Fruit fly (Drosophila melanogaster) whole organism, wandering third instar larva: ENCODE measurements around the gene kraken.

Experiments used
- Abd-B ChIP-seq: fragments of >200 bp; optimal IDR thresholded peaks from 2 replicates; lab custom pipeline; 2017; ENCODE audit warnings: missing biosample characterization, missing genetic modification characterization
- CG32264 ChIP-seq: fragments of 200-800 bp; sonication (Bioruptor generic); optimal IDR thresholded peaks from 2 replicates; lab custom pipeline; 2016; ENCODE audit warnings: missing biosample characterization, missing genetic modification characterization
- CG9705 ChIP-seq: fragments of 200-800 bp; sonication (Bioruptor generic); optimal IDR thresholded peaks from 2 replicates; lab custom pipeline; 2018; ENCODE audit warnings: missing biosample characterization, mild to moderate bottlenecking, missing genetic modification characterization
- CrebA ChIP-seq: fragments of 200-800 bp; sonication (Bioruptor generic); optimal IDR thresholded peaks from 2 replicates; lab custom pipeline; 2016; ENCODE audit warnings: missing biosample characterization, mild to moderate bottlenecking, missing genetic modification characterization, borderline replicate concordance
- Dfd ChIP-seq: fragments of >200 bp; optimal IDR thresholded peaks from 2 replicates; lab custom pipeline; 2017; ENCODE audit warnings: missing biosample characterization, missing genetic modification characterization
- Dif ChIP-seq: fragments of 200-275, 200-300 bp; sonication (Bioruptor generic); optimal IDR thresholded peaks from 2 replicates; lab custom pipeline; 2018; ENCODE audit warnings: missing biosample characterization, missing genetic modification characterization; ENCODE audit not compliant: partially characterized antibody
- GATAd ChIP-seq: sonication (Bioruptor generic); optimal IDR thresholded peaks from 2 replicates; lab custom pipeline; 2016; ENCODE audit warnings: missing biosample characterization, missing genetic modification characterization
- HLH106 ChIP-seq: fragments of 200-800 bp; optimal IDR thresholded peaks from 3 replicates; lab custom pipeline; 2019; ENCODE audit warnings: missing biosample characterization, mild to moderate bottlenecking, missing genetic modification characterization, moderate library complexity
- Hnf4 ChIP-seq: fragments of 200-800 bp; sonication (Bioruptor generic); optimal IDR thresholded peaks from 2 replicates; lab custom pipeline; 2016; ENCODE audit warnings: missing biosample characterization, mild to moderate bottlenecking, missing genetic modification characterization
- Hr78 ChIP-seq: fragments of >200 bp; optimal IDR thresholded peaks from 2 replicates; lab custom pipeline; 2017; ENCODE audit warnings: missing biosample characterization, missing genetic modification characterization
- Hr83 ChIP-seq: fragments of 200-300 bp; sonication (Bioruptor generic); optimal IDR thresholded peaks from 2 replicates; lab custom pipeline; 2016; ENCODE audit warnings: missing biosample characterization, mild to moderate bottlenecking, missing genetic modification characterization, moderate library complexity; ENCODE audit not compliant: poor library complexity, severe bottlenecking
- Jra ChIP-seq: sonication (Bioruptor generic); optimal IDR thresholded peaks from 2 replicates; lab custom pipeline; 2016; ENCODE audit warnings: missing biosample characterization, missing genetic modification characterization
- Mio ChIP-seq: sonication (Bioruptor generic); optimal IDR thresholded peaks from 2 replicates; lab custom pipeline; 2016; ENCODE audit warnings: missing biosample characterization, missing genetic modification characterization
- Myc ChIP-seq: fragments of >200 bp; optimal IDR thresholded peaks from 2 replicates; lab custom pipeline; 2017
- N ChIP-seq: fragments of >200 bp; optimal IDR thresholded peaks from 2 replicates; lab custom pipeline; 2018; ENCODE audit warnings: missing biosample characterization, missing external identifiers, missing genetic modification characterization
- OdsH ChIP-seq: fragments of 200-800 bp; sonication (Bioruptor generic); optimal IDR thresholded peaks from 2 replicates; lab custom pipeline; 2016; ENCODE audit warnings: missing biosample characterization, mild to moderate bottlenecking, missing genetic modification characterization
- Rel ChIP-seq, 2 experiments: fragments of 200-800 bp; sonication (Bioruptor generic) in 1 of 2; optimal IDR thresholded peaks; 2 replicates in 1 of 2; 3 replicates in 1 of 2; lab custom pipeline; 2016 to 2019; ENCODE audit warnings: mild to moderate bottlenecking in 2 of 2, missing biosample characterization in 2 of 2, missing genetic modification characterization in 2 of 2, moderate library complexity in 1 of 2
- Sp1 ChIP-seq: fragments of 200-800 bp; sonication (Bioruptor generic); optimal IDR thresholded peaks from 3 replicates; lab custom pipeline; 2019; ENCODE audit warnings: missing biosample characterization, mild to moderate bottlenecking, missing genetic modification characterization, moderate library complexity
- Vsx2 ChIP-seq: fragments of 200-300, 225-300 bp; sonication (Bioruptor generic); optimal IDR thresholded peaks from 2 replicates; lab custom pipeline; 2018; ENCODE audit warnings: missing biosample characterization, missing genetic modification characterization; ENCODE audit not compliant: partially characterized antibody
- br ChIP-seq: fragments of 200-800 bp; sonication (Bioruptor generic); optimal IDR thresholded peaks from 2 replicates; lab custom pipeline; 2016; ENCODE audit warnings: missing biosample characterization, missing genetic modification characterization
- brk ChIP-seq: fragments of 200-800 bp; sonication (Bioruptor generic); optimal IDR thresholded peaks from 2 replicates; lab custom pipeline; 2016; ENCODE audit warnings: missing biosample characterization, mild to moderate bottlenecking, missing genetic modification characterization
- dl ChIP-seq, 2 experiments: fragments of 175-275, 200-275 bp in 1 of 2; fragments of 200-275 bp in 1 of 2; sonication (Bioruptor generic); optimal IDR thresholded peaks; lab custom pipeline; 2018; ENCODE audit warnings: mild to moderate bottlenecking in 2 of 2, missing biosample characterization in 2 of 2, missing genetic modification characterization in 2 of 2, moderate library complexity in 2 of 2; ENCODE audit not compliant: partially characterized antibody in 2 of 2, insufficient read depth in 1 of 2
- dmrt93B ChIP-seq: fragments of 200-800 bp; sonication (Bioruptor generic); optimal IDR thresholded peaks from 2 replicates; lab custom pipeline; 2018; ENCODE audit warnings: missing biosample characterization, mild to moderate bottlenecking, missing genetic modification characterization
- dsf ChIP-seq: sonication (Bioruptor generic); optimal IDR thresholded peaks from 2 replicates; lab custom pipeline; 2016; ENCODE audit warnings: missing biosample characterization, missing genetic modification characterization, borderline replicate concordance
- ey ChIP-seq: fragments of 200-800 bp; sonication (Bioruptor generic); optimal IDR thresholded peaks from 2 replicates; lab custom pipeline; 2016; ENCODE audit warnings: missing biosample characterization, missing genetic modification characterization
- foxo ChIP-seq, 2 experiments: fragments of 200-800 bp; sonication (Bioruptor generic); optimal IDR thresholded peaks; 2 replicates in 1 of 2; 3 replicates in 1 of 2; lab custom pipeline; 2016 to 2017; ENCODE audit warnings: missing biosample characterization in 2 of 2, missing genetic modification characterization in 2 of 2
- fru ChIP-seq: fragments of 200-800 bp; sonication (Bioruptor generic); optimal IDR thresholded peaks from 3 replicates; lab custom pipeline; 2016; ENCODE audit warnings: missing biosample characterization, mild to moderate bottlenecking, missing genetic modification characterization
- h ChIP-seq: fragments of 200-800 bp; sonication (Bioruptor generic); optimal IDR thresholded peaks from 3 replicates; lab custom pipeline; 2016; ENCODE audit warnings: missing biosample characterization, mild to moderate bottlenecking, missing genetic modification characterization
- jim ChIP-seq: fragments of 175-275, 200-325 bp; sonication (Bioruptor generic); optimal IDR thresholded peaks from 2 replicates; lab custom pipeline; 2016; ENCODE audit warnings: missing biosample characterization, mild to moderate bottlenecking, missing genetic modification characterization
- lola ChIP-seq: fragments of >200 bp; optimal IDR thresholded peaks from 2 replicates; lab custom pipeline; 2017; ENCODE audit warnings: missing biosample characterization, missing genetic modification characterization
- pan ChIP-seq: fragments of >200 bp; optimal IDR thresholded peaks from 2 replicates; lab custom pipeline; 2017
- psq ChIP-seq: fragments of 200-800 bp; sonication (Bioruptor generic); optimal IDR thresholded peaks from 3 replicates; lab custom pipeline; 2017; ENCODE audit warnings: missing biosample characterization, mild to moderate bottlenecking, missing genetic modification characterization, moderate library complexity
- rgr ChIP-seq: fragments of 200-800 bp; sonication (Bioruptor generic); optimal IDR thresholded peaks from 3 replicates; lab custom pipeline; 2016; ENCODE audit warnings: missing biosample characterization, mild to moderate bottlenecking, missing genetic modification characterization
- sage ChIP-seq: fragments of 200-800 bp; sonication (Bioruptor generic); optimal IDR thresholded peaks from 2 replicates; lab custom pipeline; 2016; ENCODE audit warnings: missing biosample characterization, mild to moderate bottlenecking, missing genetic modification characterization
- sv ChIP-seq: fragments of 200-800 bp; sonication (Bioruptor generic); optimal IDR thresholded peaks from 3 replicates; lab custom pipeline; 2016; ENCODE audit warnings: missing biosample characterization, missing genetic modification characterization
- tai ChIP-seq: sonication (Bioruptor generic); optimal IDR thresholded peaks from 2 replicates; lab custom pipeline; 2016; ENCODE audit warnings: missing biosample characterization, missing genetic modification characterization
- usp ChIP-seq: fragments of >200 bp; optimal IDR thresholded peaks from 2 replicates; lab custom pipeline; 2017; ENCODE audit warnings: missing biosample characterization, missing genetic modification characterization
- woc ChIP-seq: sonication (Bioruptor generic); optimal IDR thresholded peaks from 2 replicates; lab custom pipeline; 2016; ENCODE audit warnings: missing biosample characterization, mild to moderate bottlenecking, missing genetic modification characterization

The kraken gene

DNA sequence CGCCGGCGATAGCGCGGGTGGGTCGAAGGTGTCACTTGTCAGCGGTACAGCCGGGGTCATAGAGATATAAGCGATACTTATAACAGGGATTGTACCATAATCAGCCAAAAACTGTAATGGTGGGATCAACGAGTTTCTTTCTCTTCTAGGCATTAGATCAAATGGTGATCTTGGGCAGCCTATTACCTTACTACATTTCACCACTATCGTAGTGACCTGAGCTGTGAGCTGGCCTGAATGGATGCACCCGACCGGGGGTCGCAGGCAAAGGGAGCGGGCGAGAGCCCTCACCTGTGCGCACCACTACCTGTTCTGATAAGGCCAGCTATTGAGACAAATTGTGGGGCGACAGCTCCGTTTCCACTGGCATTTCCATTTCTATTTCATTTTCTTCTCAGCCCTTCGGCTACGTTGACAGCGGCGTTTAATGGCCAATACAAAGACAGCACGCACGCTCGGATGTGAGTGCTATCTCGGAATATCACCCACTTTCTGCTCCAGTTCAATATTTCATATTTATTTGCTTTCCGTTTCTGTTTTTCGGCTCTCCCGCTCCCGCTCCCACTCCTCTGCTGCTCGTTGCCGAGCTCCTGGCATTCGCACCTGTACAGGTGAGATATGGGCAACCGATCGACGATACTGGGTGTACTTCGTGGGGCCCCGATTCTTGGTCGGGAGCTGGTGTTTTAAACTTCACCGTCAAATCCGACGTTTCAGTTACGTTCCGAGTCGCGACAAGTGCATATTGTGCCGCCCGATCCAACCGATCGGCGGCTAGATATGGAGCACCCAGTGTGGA, 4.3 kb downstream of the kraken start:
- TF ChIP-seq Mio = no peak
- TF ChIP-seq Jra (GFP tag; lab: Kevin White, UChicago) = no peak
- TF ChIP-seq brk (GFP tag; lab: Kevin White, UChicago) = no peak
- TF ChIP-seq jim (GFP tag; lab: Kevin White, UChicago) = no peak
- TF ChIP-seq br = no peak
- peak; percentile 12 for TF ChIP-seq sage
- no peak for TF ChIP-seq CrebA (GFP tag; lab: Kevin White, UChicago)
- no peak for TF ChIP-seq dmrt93B (GFP tag; lab: Kevin White, UChicago)
- no peak for TF ChIP-seq Dfd (GFP tag; lab: Kevin White, UChicago)
- TF ChIP-seq dl (GFP tag; optimal IDR thresholded peaks at IDR 0.05; lab: Kevin White, UChicago; ENCODE audit: insufficient read depth in 1 of 2, partially characterized antibody in 2 of 2) = no peak
- TF ChIP-seq Hr78 (GFP tag; lab: Kevin White, UChicago) = no peak
- no peak for TF ChIP-seq GATAd (GFP tag; lab: Kevin White, UChicago)
- TF ChIP-seq ey (GFP tag; lab: Kevin White, UChicago) = peak; percentile 48
- TF ChIP-seq sv (GFP tag; lab: Kevin White, UChicago) = peak; percentile 22
- TF ChIP-seq Myc (lab: Kevin White, UChicago) = no peak
- no peak for TF ChIP-seq Vsx2 (GFP tag; lab: Kevin White, UChicago)
- no peak for TF ChIP-seq CG9705 (GFP tag; lab: Kevin White, UChicago)
- no peak for TF ChIP-seq Sp1
- TF ChIP-seq foxo (GFP tag; optimal IDR thresholded peaks at IDR 0.05; lab: Kevin White, UChicago) = peak in 1 of 2 experiments; percentile 52
- peak; percentile 25 for TF ChIP-seq psq (GFP tag; lab: Kevin White, UChicago)
- TF ChIP-seq usp (GFP tag; lab: Kevin White, UChicago) = no peak
- no peak for TF ChIP-seq tai (GFP tag; lab: Kevin White, UChicago)
- no peak for TF ChIP-seq lola (GFP tag; lab: Kevin White, UChicago)
- TF ChIP-seq Rel (GFP tag; optimal IDR thresholded peaks at IDR 0.05; lab: Kevin White, UChicago) = no peak
- TF ChIP-seq Rel (tag; optimal IDR thresholded peaks at IDR 0.05; lab: Kevin White, UChicago) = no peak
- TF ChIP-seq rgr (GFP tag; lab: Kevin White, UChicago) = peak; percentile 8
- TF ChIP-seq OdsH (GFP tag; lab: Kevin White, UChicago) = no peak
- TF ChIP-seq pan (lab: Kevin White, UChicago) = no peak
- no peak for TF ChIP-seq CG32264 (GFP tag; lab: Kevin White, UChicago)
- no peak for TF ChIP-seq N (GFP tag; lab: Kevin White, UChicago)
- TF ChIP-seq fru = peak; percentile 43
- TF ChIP-seq Abd-B (GFP tag; lab: Kevin White, UChicago) = no peak
- peak; percentile 0 for TF ChIP-seq h (GFP tag; lab: Kevin White, UChicago)
- no peak for TF ChIP-seq woc (GFP tag; lab: Kevin White, UChicago)
- no peak for TF ChIP-seq Hnf4 (GFP tag; lab: Kevin White, UChicago)
- no peak for TF ChIP-seq dsf (GFP tag; lab: Kevin White, UChicago)
- TF ChIP-seq Hr83 (GFP tag; lab: Kevin White, UChicago) = peak; percentile 65
- TF ChIP-seq Dif (GFP tag; lab: Kevin White, UChicago) = no peak
- no peak for TF ChIP-seq HLH106 (tag; lab: Kevin White, UChicago)

DNA sequence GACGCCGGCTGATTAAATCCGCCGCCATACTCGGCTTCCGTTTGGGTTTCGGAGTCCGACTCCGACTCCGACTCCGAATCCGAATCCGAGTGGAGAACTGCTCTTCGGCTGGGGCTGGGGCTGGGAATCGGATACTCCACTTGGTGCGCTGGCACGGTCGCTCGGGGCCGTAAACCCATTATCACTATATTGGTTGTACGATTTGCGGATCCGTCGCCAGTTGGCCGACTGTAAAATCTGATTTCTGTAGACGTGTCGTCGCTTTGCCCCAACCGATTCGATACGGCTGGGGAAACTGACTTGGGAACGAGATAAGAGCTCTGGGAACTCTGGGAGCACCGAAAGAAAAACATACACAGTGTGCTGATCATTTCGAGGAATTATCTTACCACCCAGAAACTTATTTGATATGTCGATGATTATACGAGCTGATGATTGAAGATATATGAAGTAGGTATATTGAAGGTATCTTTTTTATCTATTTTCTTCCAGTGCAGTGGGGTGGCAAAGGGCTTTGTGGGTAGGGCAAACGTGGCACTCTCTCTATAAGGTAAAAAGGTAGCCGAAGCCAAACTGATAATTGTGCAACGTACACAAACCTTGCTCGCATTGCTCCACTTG, 5.4 kb downstream of the kraken start:
- no peak for TF ChIP-seq tai (GFP tag; lab: Kevin White, UChicago)
- no peak for TF ChIP-seq sv (GFP tag; lab: Kevin White, UChicago)
- TF ChIP-seq brk (GFP tag; lab: Kevin White, UChicago) = no peak
- peak; percentile 72 for TF ChIP-seq fru
- peak; percentile 46 for TF ChIP-seq br
- no peak for TF ChIP-seq CG9705 (GFP tag; lab: Kevin White, UChicago)
- TF ChIP-seq psq (GFP tag; lab: Kevin White, UChicago) = peak; percentile 4
- peak; percentile 65 for TF ChIP-seq OdsH (GFP tag; lab: Kevin White, UChicago)
- no peak for TF ChIP-seq N (GFP tag; lab: Kevin White, UChicago)
- TF ChIP-seq dl (GFP tag; optimal IDR thresholded peaks at IDR 0.05; lab: Kevin White, UChicago; ENCODE audit: insufficient read depth in 1 of 2, partially characterized antibody in 2 of 2) = no peak
- TF ChIP-seq Vsx2 (GFP tag; lab: Kevin White, UChicago) = no peak
- peak; percentile 86 for TF ChIP-seq CrebA (GFP tag; lab: Kevin White, UChicago)
- no peak for TF ChIP-seq Hr78 (GFP tag; lab: Kevin White, UChicago)
- no peak for TF ChIP-seq woc (GFP tag; lab: Kevin White, UChicago)
- no peak for TF ChIP-seq Dif (GFP tag; lab: Kevin White, UChicago)
- TF ChIP-seq dsf (GFP tag; lab: Kevin White, UChicago) = no peak
- peak; percentile 23 for TF ChIP-seq Sp1
- TF ChIP-seq rgr (GFP tag; lab: Kevin White, UChicago) = peak; percentile 34
- TF ChIP-seq jim (GFP tag; lab: Kevin White, UChicago) = no peak
- TF ChIP-seq sage = no peak
- TF ChIP-seq Hnf4 (GFP tag; lab: Kevin White, UChicago) = peak; percentile 47
- TF ChIP-seq Jra (GFP tag; lab: Kevin White, UChicago) = no peak
- no peak for TF ChIP-seq pan (lab: Kevin White, UChicago)
- TF ChIP-seq Abd-B (GFP tag; lab: Kevin White, UChicago) = no peak
- peak in 1 of 2 experiments; percentile 40 for TF ChIP-seq foxo (GFP tag; optimal IDR thresholded peaks at IDR 0.05; lab: Kevin White, UChicago)
- no peak for TF ChIP-seq dmrt93B (GFP tag; lab: Kevin White, UChicago)
- TF ChIP-seq Rel (GFP tag; optimal IDR thresholded peaks at IDR 0.05; lab: Kevin White, UChicago) = no peak
- no peak for TF ChIP-seq Rel (tag; optimal IDR thresholded peaks at IDR 0.05; lab: Kevin White, UChicago)
